Fruit fly (Drosophila melanogaster) whole organism, embryonic: ENCODE data around the gene CtsF.
A peak's percentile ranks its signal among the peaks of the same experiment; 100 is the strongest.

ENCODE experiments used
- Atf3 ChIP-seq: fragments of 200-800 bp; sonication (Bioruptor generic); optimal IDR thresholded peaks from 3 replicates; lab custom pipeline; 2016; ENCODE audit warnings: missing biosample characterization, missing genetic modification characterization
- BEAF-32 ChIP-seq: fragments of 200-800 bp; sonication (Bioruptor generic); optimal IDR thresholded peaks from 3 replicates; lab custom pipeline; 2017; ENCODE audit warnings: missing biosample characterization, missing genetic modification characterization, mild to moderate bottlenecking, moderate library complexity, missing genetic modification reagents
- CG10366 ChIP-seq: fragments of 200-800 bp; sonication (Bioruptor generic); IDR thresholded peaks from 2 replicates; pipeline ENCODE4 v1.3.6; 2022; ENCODE audit warnings: missing biosample characterization, missing genetic modification characterization
- CG10543 ChIP-seq: fragments of 200-800 bp; sonication (Bioruptor generic); optimal IDR thresholded peaks from 3 replicates; lab custom pipeline; 2017; ENCODE audit warnings: missing biosample characterization, mild to moderate bottlenecking, missing genetic modification characterization, moderate library complexity
- CG11085 ChIP-seq: fragments of 200-800 bp; sonication (Bioruptor generic); IDR thresholded peaks from 2 replicates; pipeline ENCODE4 v1.3.6; 2022; ENCODE audit warnings: missing biosample characterization, missing genetic modification characterization
- CG11247 ChIP-seq: fragments of 200-800 bp; sonication (Bioruptor generic); IDR thresholded peaks from 2 replicates; pipeline ENCODE4 v1.3.6; 2022; ENCODE audit warnings: missing biosample characterization, missing genetic modification characterization
- CG13123 ChIP-seq: fragments of 200-800 bp; sonication (Bioruptor generic); optimal IDR thresholded peaks from 2 replicates; lab custom pipeline; 2016; ENCODE audit warnings: missing biosample characterization, missing genetic modification characterization
- CG13287 ChIP-seq: fragments of 200-800 bp; sonication (Bioruptor generic); IDR thresholded peaks from 2 replicates; pipeline ENCODE4 v1.3.6; 2022; ENCODE audit warnings: missing biosample characterization, missing genetic modification characterization; ENCODE audit not compliant: partially characterized antibody
- CG13424 ChIP-seq: fragments of 200-800 bp; sonication (Bioruptor generic); optimal IDR thresholded peaks from 2 replicates; lab custom pipeline; 2019; ENCODE audit warnings: missing biosample characterization, mild to moderate bottlenecking, missing genetic modification characterization, moderate library complexity
- CG14441 ChIP-seq: fragments of 200-800 bp; sonication (Bioruptor generic); IDR thresholded peaks from 2 replicates; pipeline ENCODE4 v1.3.6; 2022; ENCODE audit warnings: missing biosample characterization, missing genetic modification characterization
- CG16863 ChIP-seq: fragments of 200-800 bp; sonication (Bioruptor generic); optimal IDR thresholded peaks from 3 replicates; lab custom pipeline; 2016; ENCODE audit warnings: missing biosample characterization, missing genetic modification characterization
- CG17186 ChIP-seq: fragments of 200-800 bp; sonication (Bioruptor generic); optimal IDR thresholded peaks from 3 replicates; lab custom pipeline; 2017; ENCODE audit warnings: missing biosample characterization, missing genetic modification reagents, missing genetic modification characterization
- CG2129 ChIP-seq: fragments of 200-800 bp; sonication (Bioruptor generic); IDR thresholded peaks from 2 replicates; pipeline ENCODE4 v1.3.6; 2022; ENCODE audit warnings: missing biosample characterization, missing genetic modification characterization; ENCODE audit not compliant: partially characterized antibody
- CG2678 ChIP-seq: fragments of 200-800 bp; sonication (Bioruptor generic); optimal IDR thresholded peaks from 3 replicates; lab custom pipeline; 2019; ENCODE audit warnings: missing biosample characterization, mild to moderate bottlenecking, missing genetic modification characterization, moderate library complexity
- CG30020 ChIP-seq: fragments of 200-800 bp; optimal IDR thresholded peaks from 2 replicates; lab custom pipeline; 2019; ENCODE audit warnings: missing biosample characterization, mild to moderate bottlenecking, missing genetic modification characterization, moderate library complexity
- CG31224 ChIP-seq: fragments of 200-800 bp; sonication (Bioruptor generic); IDR thresholded peaks from 2 replicates; pipeline ENCODE4 v1.3.6; 2022; ENCODE audit warnings: missing biosample characterization, missing genetic modification characterization
- CG3163 ChIP-seq: fragments of 200-800 bp; sonication (Bioruptor generic); optimal IDR thresholded peaks from 3 replicates; lab custom pipeline; 2016; ENCODE audit warnings: missing biosample characterization, missing genetic modification characterization
- CG3838 ChIP-seq: fragments of 200-800 bp; sonication (Bioruptor generic); optimal IDR thresholded peaks from 3 replicates; lab custom pipeline; 2016; ENCODE audit warnings: missing biosample characterization, missing genetic modification characterization
- CG4730 ChIP-seq: fragments of 200-800 bp; sonication (Bioruptor generic); IDR thresholded peaks from 2 replicates; pipeline ENCODE4 v1.3.6; 2022; ENCODE audit warnings: missing biosample characterization, missing genetic modification characterization
- CG6254 ChIP-seq: fragments of 200-800 bp; sonication (Bioruptor generic); optimal IDR thresholded peaks from 3 replicates; lab custom pipeline; 2017; ENCODE audit warnings: mild to moderate bottlenecking, missing biosample characterization, missing genetic modification reagents, missing genetic modification characterization
- CG6765 ChIP-seq: fragments of 200-800 bp; sonication (Bioruptor generic); optimal IDR thresholded peaks from 3 replicates; lab custom pipeline; 2017; ENCODE audit warnings: missing biosample characterization, mild to moderate bottlenecking, missing genetic modification characterization
- CG6791 ChIP-seq: fragments of 200-800 bp; sonication (Bioruptor generic); IDR thresholded peaks from 3 replicates; pipeline ENCODE4 v1.3.6; 2022; ENCODE audit warnings: missing biosample characterization, missing genetic modification characterization; ENCODE audit not compliant: partially characterized antibody
- CG8290 ChIP-seq, 3 experiments: fragments of 200-800 bp; sonication (Bioruptor generic); optimal IDR thresholded peaks; 2 replicates each; lab custom pipeline; 2016 to 2019; ENCODE audit warnings: missing biosample characterization in 3 of 3, missing genetic modification characterization in 3 of 3, mild to moderate bottlenecking in 2 of 3, moderate library complexity in 1 of 3
- CG9215 ChIP-seq: fragments of 200-800 bp; sonication (Bioruptor generic); IDR thresholded peaks from 2 replicates; pipeline ENCODE4 v1.3.6; 2022; ENCODE audit warnings: missing biosample characterization, missing genetic modification characterization
- CkIIα-i1 ChIP-seq: fragments of 200-800 bp; sonication (Bioruptor generic); IDR thresholded peaks from 2 replicates; pipeline ENCODE4 v1.3.6; 2022; ENCODE audit warnings: missing biosample characterization, missing genetic modification characterization
- D19B ChIP-seq: fragments of 200-800 bp; sonication (Bioruptor generic); optimal IDR thresholded peaks from 2 replicates; lab custom pipeline; 2017; ENCODE audit warnings: missing biosample characterization, mild to moderate bottlenecking, missing genetic modification characterization
- Dp ChIP-seq: fragments of 200-800 bp; sonication (Bioruptor generic); optimal IDR thresholded peaks from 2 replicates; lab custom pipeline; 2018; ENCODE audit warnings: missing biosample characterization, mild to moderate bottlenecking, missing genetic modification characterization, moderate library complexity
- Ets65A ChIP-seq: fragments of 200-800 bp; sonication (Bioruptor generic); peaks from one replicate; lab custom pipeline; 2016; ENCODE audit warnings: missing biosample characterization, missing genetic modification characterization
- Fer1 ChIP-seq: fragments of 200-800 bp; sonication (Bioruptor generic); optimal IDR thresholded peaks from 2 replicates; lab custom pipeline; 2017; ENCODE audit warnings: missing biosample characterization, mild to moderate bottlenecking, missing genetic modification characterization
- HmgZ ChIP-seq: fragments of 200-800 bp; sonication (Bioruptor generic); optimal IDR thresholded peaks from 2 replicates; lab custom pipeline; 2018; ENCODE audit warnings: missing biosample characterization, mild to moderate bottlenecking, missing genetic modification characterization
- MESR4 ChIP-seq: fragments of 200-800 bp; sonication (Bioruptor generic); optimal IDR thresholded peaks from 2 replicates; lab custom pipeline; 2018; ENCODE audit warnings: missing biosample characterization, mild to moderate bottlenecking, missing genetic modification characterization, moderate library complexity
- Optix ChIP-seq: fragments of 200-800 bp; sonication (Bioruptor generic); IDR thresholded peaks from 3 replicates; pipeline ENCODE4 v1.3.6; 2022; ENCODE audit warnings: missing biosample characterization, missing genetic modification characterization
- Scr ChIP-seq: fragments of 200-800 bp; sonication (Bioruptor generic); IDR thresholded peaks from 2 replicates; pipeline ENCODE4 v1.3.6; 2022; ENCODE audit warnings: missing biosample characterization, missing genetic modification characterization; ENCODE audit not compliant: partially characterized antibody
- Six4 ChIP-seq: fragments of 200-800 bp; sonication (Bioruptor generic); optimal IDR thresholded peaks from 2 replicates; lab custom pipeline; 2016; ENCODE audit warnings: missing biosample characterization, missing genetic modification characterization
- TFAM ChIP-seq: fragments of 200-800 bp; sonication (Bioruptor generic); optimal IDR thresholded peaks from 2 replicates; lab custom pipeline; 2017; ENCODE audit warnings: missing biosample characterization, missing genetic modification characterization, inconsistent platforms
- Trl ChIP-seq, 3 experiments: fragments of >200 bp in 2 of 3; fragments of 200-800 bp in 1 of 3; sonication (Bioruptor generic) in 1 of 3; optimal IDR thresholded peaks; 2 replicates in 1 of 3; 3 replicates in 2 of 3; lab custom pipeline; 2016 to 2017; ENCODE audit warnings: missing biosample characterization in 1 of 3, missing genetic modification characterization in 1 of 3
- ac ChIP-seq: fragments of 200-800 bp; sonication (Bioruptor generic); optimal IDR thresholded peaks from 3 replicates; lab custom pipeline; 2017; ENCODE audit warnings: missing biosample characterization, mild to moderate bottlenecking, missing genetic modification characterization
- crc ChIP-seq: fragments of 200-800 bp; sonication (Bioruptor generic); optimal IDR thresholded peaks from 2 replicates; lab custom pipeline; 2016; ENCODE audit warnings: missing biosample characterization, missing genetic modification characterization
- ems ChIP-seq: fragments of 200-800 bp; sonication (Bioruptor generic); optimal IDR thresholded peaks from 3 replicates; lab custom pipeline; 2016; ENCODE audit warnings: missing biosample characterization, missing genetic modification characterization
- esg ChIP-seq: fragments of 200-800 bp; sonication (Bioruptor generic); conservative IDR thresholded peaks from 2 replicates; pipeline ENCODE4 v1.3.6; 2022; ENCODE audit warnings: missing biosample characterization, missing genetic modification characterization
- eve ChIP-seq, 2 experiments: fragments of >200 bp; optimal IDR thresholded peaks; 2 replicates each; lab custom pipeline; 2017; ENCODE audit warnings: missing biosample characterization in 2 of 2, missing genetic modification characterization in 2 of 2
- gcm2 ChIP-seq: fragments of 200-800 bp; sonication (Bioruptor generic); optimal IDR thresholded peaks from 2 replicates; lab custom pipeline; 2016; ENCODE audit warnings: missing biosample characterization, missing genetic modification characterization
- her ChIP-seq: fragments of 200-800 bp; sonication (Bioruptor generic); optimal IDR thresholded peaks from 2 replicates; lab custom pipeline; 2016; ENCODE audit warnings: missing biosample characterization, missing genetic modification characterization
- lilli ChIP-seq: fragments of 200-800 bp; sonication (Bioruptor generic); optimal IDR thresholded peaks from 3 replicates; lab custom pipeline; 2016; ENCODE audit warnings: missing biosample characterization, missing genetic modification characterization
- lov ChIP-seq, 2 experiments: fragments of 200-800 bp in 1 of 2; fragments of >200 bp in 1 of 2; sonication (Bioruptor generic) in 1 of 2; IDR thresholded peaks in 1 of 2; optimal IDR thresholded peaks in 1 of 2; 2 replicates in 1 of 2; 3 replicates in 1 of 2; pipeline versions ENCODE4 v1.3.6 to Lab custom; 2017 to 2022; ENCODE audit warnings: missing biosample characterization in 1 of 2, missing genetic modification characterization in 1 of 2
- row ChIP-seq: fragments of 200-800 bp; sonication (Bioruptor generic); IDR thresholded peaks from 3 replicates; pipeline ENCODE4 v1.3.6; 2022; ENCODE audit warnings: missing biosample characterization, missing genetic modification characterization
- wek ChIP-seq: fragments of 200-800 bp; sonication (Bioruptor generic); optimal IDR thresholded peaks from 3 replicates; lab custom pipeline; 2018; ENCODE audit warnings: missing biosample characterization, mild to moderate bottlenecking, missing genetic modification characterization, moderate library complexity
- zen ChIP-seq: fragments of 200-800 bp; sonication (Bioruptor generic); optimal IDR thresholded peaks from 3 replicates; lab custom pipeline; 2018; ENCODE audit warnings: missing biosample characterization, mild to moderate bottlenecking, missing genetic modification characterization, moderate library complexity
- zfh1 ChIP-seq: fragments of 200-800 bp; sonication (Bioruptor generic); IDR thresholded peaks from 3 replicates; pipeline ENCODE4 v1.3.6; 2022; ENCODE audit warnings: missing biosample characterization, missing genetic modification characterization

The CtsF gene

DNA sequence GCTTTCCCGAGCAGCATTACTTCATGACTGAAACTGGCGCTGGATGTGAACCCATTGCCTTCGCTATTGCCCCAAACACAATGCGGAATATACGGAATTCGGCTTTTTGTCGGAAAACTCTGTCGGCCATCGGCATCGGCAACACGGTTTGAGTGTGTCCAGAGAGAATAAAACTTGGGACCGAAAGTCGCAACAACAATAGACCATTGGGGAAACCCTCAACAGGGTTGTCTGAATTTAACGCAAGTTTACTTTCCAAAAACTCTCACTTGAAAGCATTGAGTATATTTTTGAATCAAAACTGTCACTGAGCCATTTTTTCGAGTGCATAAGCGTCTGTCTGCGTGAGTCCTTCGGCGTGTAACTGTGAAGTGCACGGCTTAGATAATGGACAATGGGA is 53.2 kb downstream of the CtsF start (continued):
- TF ChIP-seq row (GFP tag; lab: Robert Waterston, UW) (peak; percentile 77), TFAM (GFP tag; lab: Kevin White, UChicago) (no peak), CG13287 (GFP tag; lab: Robert Waterston, UW) (no peak), CG17186 (GFP tag; lab: Kevin White, UChicago) (no peak), HmgZ (tag; lab: Kevin White, UChicago) (peak; percentile 38), her (GFP tag; lab: Kevin White, UChicago) (peak; percentile 67), eve (GFP tag; optimal IDR thresholded peaks at IDR 0.05; lab: Kevin White, UChicago) (no peak), Dp (no peak), CG11085 (GFP tag; lab: Robert Waterston, UW) (no peak; the same call in 1 of the 2 replicates), CG6791 (0 out of 3 replicates have a peak, but pooled peaks have one; percentile 26), Six4 (GFP tag; lab: Kevin White, UChicago) (no peak), Ets65A (peak; percentile 71), Scr (no peak), CG3163 (GFP tag; lab: Kevin White, UChicago) (peak; percentile 39), CG14441 (GFP tag; lab: Robert Waterston, UW) (peak; percentile 56; the same call in 1 of the 2 replicates), D19B (GFP tag; lab: Kevin White, UChicago) (peak; percentile 27), CG2678 (peak; percentile 74), CG9215 (GFP tag; lab: Robert Waterston, UW) (no peak), CG2129 (GFP tag; lab: Robert Waterston, UW) (no peak), CG30020 (no peak), MESR4 (GFP tag; lab: Kevin White, UChicago) (no peak), lov (optimal IDR thresholded peaks at IDR 0.05; lab: Kevin White, UChicago) (no peak), lov (GFP tag; IDR thresholded peaks at IDR 0.05; lab: Robert Waterston, UW) (no peak), CG4730 (GFP tag; lab: Robert Waterston, UW) (0 out of 2 replicates have a peak, but pooled peaks have one; percentile 4), Trl (optimal IDR thresholded peaks at IDR 0.05; lab: Kevin White, UChicago) (no peak), Trl (GFP tag; optimal IDR thresholded peaks at IDR 0.05; lab: Kevin White, UChicago) (peak; percentile 60), lilli (peak; percentile 79), CG8290 (GFP tag; optimal IDR thresholded peaks at IDR 0.05; lab: Kevin White, UChicago) (no peak), CG8290 (tag; optimal IDR thresholded peaks at IDR 0.05; lab: Kevin White, UChicago) (peak in 1 of 2 experiments; percentile 88), zen (tag; lab: Kevin White, UChicago) (no peak), CG3838 (GFP tag; lab: Kevin White, UChicago) (no peak), ac (no peak), CG13123 (GFP tag; lab: Kevin White, UChicago) (no peak), crc (peak; percentile 26), BEAF-32 (GFP tag; lab: Kevin White, UChicago) (no peak), CG6254 (GFP tag; lab: Kevin White, UChicago) (no peak), CG16863 (GFP tag; lab: Kevin White, UChicago) (peak; percentile 30), ems (GFP tag; lab: Kevin White, UChicago) (peak; percentile 42), zfh1 (GFP tag; lab: Robert Waterston, UW) (0 out of 3 replicates have a peak, but pooled peaks have one; percentile 50), Fer1 (peak; percentile 83), wek (GFP tag; lab: Kevin White, UChicago) (no peak), CG10366 (peak; percentile 57), CG13424 (tag; lab: Kevin White, UChicago) (peak; percentile 42), CG31224 (no peak), CG11247 (no peak; the same call in 1 of the 2 replicates), CG6765 (GFP tag; lab: Kevin White, UChicago) (peak; percentile 18), Optix (GFP tag; lab: Robert Waterston, UW) (peak; percentile 54; the same call in 1 of the 3 replicates), CkIIα-i1 (GFP tag; lab: Robert Waterston, UW) (no peak), CG10543 (GFP tag; lab: Kevin White, UChicago) (peak; percentile 41), gcm2 (GFP tag; lab: Kevin White, UChicago) (no peak), Atf3 (GFP tag; lab: Kevin White, UChicago) (no peak), esg (peak; percentile 44; the same call in 1 of the 2 replicates)
